Worm (Caenorhabditis elegans): Measurements from ENCODE around the gene dnj-9.

Gene dnj-9

ce11 chrII:4866045-4866444 lies 14.2 kb downstream of the dnj-9 start:
- TF ChIP-seq rnt-1 (tag; optimal IDR thresholded peaks at IDR 0.05): no peak
- TF ChIP-seq pag-3 (tag; optimal IDR thresholded peaks at IDR 0.05; ENCODE audit: borderline replicate concordance): no peak
- TF ChIP-seq tbx-2 (tag; optimal IDR thresholded peaks at IDR 0.05): no peak
- no peak for TF ChIP-seq K02D7.2 (tag; optimal IDR thresholded peaks at IDR 0.05)
- TF ChIP-seq K09A11.1 (tag; optimal IDR thresholded peaks at IDR 0.05; ENCODE audit: insufficient read depth): no peak
- no peak for TF ChIP-seq sdc-2 (tag; optimal IDR thresholded peaks at IDR 0.05)

- TF ChIP-seq lin-11 (tag; optimal IDR thresholded peaks at IDR 0.05) (no peak), ceh-2 (tag; optimal IDR thresholded peaks at IDR 0.05) (no peak), ceh-22 (tag; optimal IDR thresholded peaks at IDR 0.05) (no peak), ceh-48 (tag; optimal IDR thresholded peaks at IDR 0.05) (no peak), dve-1 (tag; optimal IDR thresholded peaks at IDR 0.05) (no peak), hlh-6 (tag; optimal IDR thresholded peaks at IDR 0.05) (no peak), dmd-4 (tag; optimal IDR thresholded peaks at IDR 0.05; ENCODE audit: borderline replicate concordance) (no peak), tbx-7 (tag; optimal IDR thresholded peaks at IDR 0.05) (no peak), hlh-8 (tag; optimal IDR thresholded peaks at IDR 0.05) (no peak), syd-9 (tag; optimal IDR thresholded peaks at IDR 0.05) (no peak), nhr-232 (tag; optimal IDR thresholded peaks at IDR 0.05) (no peak), C08G9.2 (tag; optimal IDR thresholded peaks at IDR 0.05) (no peak), K09A11.1 (tag; optimal IDR thresholded peaks at IDR 0.05; ENCODE audit: insufficient read depth) (no peak), pha-4 (tag; optimal IDR thresholded peaks at IDR 0.05) (no peak), elt-4 (tag; optimal IDR thresholded peaks at IDR 0.05) (no peak)
Observed at ce11 chrII:4867476-4867875, 15.6 kb downstream of the dnj-9 start, which contains the start of gene col-17. Gene col-17, minus strand, starts transcription at chrII:4867576.

ce11 chrII:4869793-4870343 lies 18.0 kb downstream of the dnj-9 start:
- peak; percentile 18 for TF ChIP-seq ceh-31 (tag; optimal IDR thresholded peaks at IDR 0.05)
- TF ChIP-seq hlh-6 (tag; optimal IDR thresholded peaks at IDR 0.05): peak; percentile 9
- TF ChIP-seq syd-9 (tag; optimal IDR thresholded peaks at IDR 0.05): no peak
- peak; percentile 86 for TF ChIP-seq elt-4 (tag; optimal IDR thresholded peaks at IDR 0.05)

ce11 chrII:4870691-4871090 lies 18.8 kb downstream of the dnj-9 start, which contains the start of gene col-20:
Gene col-20, minus strand, starts transcription at chrII:4870791.
- TF ChIP-seq sdc-2 (tag; optimal IDR thresholded peaks at IDR 0.05): no peak
- no peak for TF ChIP-seq nfya-1 (tag; optimal IDR thresholded peaks at IDR 0.05)
- TF ChIP-seq pax-1 (tag; optimal IDR thresholded peaks at IDR 0.05): no peak
- no peak for TF ChIP-seq ama-1 (optimal IDR thresholded peaks at IDR 0.05)
- TF ChIP-seq C08G9.2 (tag; optimal IDR thresholded peaks at IDR 0.05): no peak
- TF ChIP-seq tbx-2 (tag; optimal IDR thresholded peaks at IDR 0.05): no peak
- no peak for TF ChIP-seq lim-6 (tag; optimal IDR thresholded peaks at IDR 0.05)
- no peak for TF ChIP-seq ceh-22 (tag; optimal IDR thresholded peaks at IDR 0.05)
- no peak for TF ChIP-seq zip-5 (tag; optimal IDR thresholded peaks at IDR 0.05)
- no peak for TF ChIP-seq ceh-34 (tag; optimal IDR thresholded peaks at IDR 0.05)
- no peak for TF ChIP-seq unc-86 (tag; optimal IDR thresholded peaks at IDR 0.05)
- TF ChIP-seq fkh-6 (tag; optimal IDR thresholded peaks at IDR 0.05): no peak
- TF ChIP-seq ztf-16 (tag; optimal IDR thresholded peaks at IDR 0.05): no peak
- TF ChIP-seq pros-1 (tag; optimal IDR thresholded peaks at IDR 0.05): no peak
- no peak for TF ChIP-seq ahr-1 (tag; optimal IDR thresholded peaks at IDR 0.05)
- TF ChIP-seq Y22D7AL.16 (tag; optimal IDR thresholded peaks at IDR 0.05): no peak
- no peak for TF ChIP-seq hlh-30 (tag; optimal IDR thresholded peaks at IDR 0.05; ENCODE audit: insufficient read depth)
- no peak for TF ChIP-seq hlh-15 (tag; optimal IDR thresholded peaks at IDR 0.05)

- TF ChIP-seq dve-1 (tag; optimal IDR thresholded peaks at IDR 0.05) (no peak), pax-1 (tag; optimal IDR thresholded peaks at IDR 0.05) (no peak), fax-1 (tag; optimal IDR thresholded peaks at IDR 0.05) (no peak)
Observed at ce11 chrII:4871834-4872233, 20.0 kb downstream of the dnj-9 start.

All from whole organism, late embryonic.